Worm (Caenorhabditis elegans): Measurements from ENCODE around the gene scly-1.

- TF ChIP-seq fos-1 (tag; optimal IDR thresholded peaks at IDR 0.05) (no peak), snpc-4 (tag; optimal IDR thresholded peaks at IDR 0.05) (no peak), nhr-25 (tag; optimal IDR thresholded peaks at IDR 0.05) (no peak), F13H6.1 (tag; optimal IDR thresholded peaks at IDR 0.05) (no peak), crh-2 (tag; optimal IDR thresholded peaks at IDR 0.05) (no peak), ztf-4 (tag; optimal IDR thresholded peaks at IDR 0.05) (no peak), ama-1 (optimal IDR thresholded peaks at IDR 0.05) (no peak), ZK546.5 (tag; optimal IDR thresholded peaks at IDR 0.05) (no peak), aly-2 (tag; optimal IDR thresholded peaks at IDR 0.05) (no peak), nhr-237 (tag; optimal IDR thresholded peaks at IDR 0.05) (no peak), ceh-82 (tag; optimal IDR thresholded peaks at IDR 0.05) (no peak)
Measured at ce11 chrII:6322081-6322480, 41.2 kb upstream of the scly-1 start.
